Worm (Caenorhabditis elegans): Measurements from ENCODE around the gene ZK550.2.

The ZK550.2 gene

DNA sequence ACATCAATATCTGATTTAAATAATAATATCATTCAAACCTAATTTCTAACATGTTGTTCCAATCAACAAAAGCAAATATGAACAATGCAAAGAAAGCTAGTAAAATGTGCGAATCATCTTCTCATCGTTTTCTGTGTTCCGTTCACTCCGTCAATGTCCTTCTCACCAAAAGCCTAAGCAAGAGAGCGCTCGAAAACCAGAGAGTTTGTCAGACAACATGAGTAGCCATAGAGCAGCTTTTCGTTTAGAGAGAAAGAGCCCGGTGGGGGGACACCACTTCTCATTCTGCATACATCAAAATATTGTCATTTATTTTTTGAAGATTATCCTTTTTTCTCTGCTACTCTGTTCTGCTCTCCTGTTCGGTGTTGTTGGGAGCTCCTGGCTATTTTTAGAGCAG lies 48.3 kb downstream of the ZK550.2 start:
- no peak for TF ChIP-seq med-1 (GFP tag; optimal IDR thresholded peaks at IDR 0.05; ENCODE audit: insufficient read depth)
- TF ChIP-seq tab-1 (GFP tag; IDR thresholded peaks at IDR 0.05) = no peak
- no peak for TF ChIP-seq klf-2 (GFP tag; conservative IDR thresholded peaks at IDR 0.05)
- TF ChIP-seq ref-1 (GFP tag; conservative IDR thresholded peaks at IDR 0.05) = no peak
- TF ChIP-seq T22C8.4 (GFP tag; IDR thresholded peaks at IDR 0.05) = no peak
- TF ChIP-seq ztf-29 (GFP tag; IDR thresholded peaks at IDR 0.05) = no peak
- TF ChIP-seq cog-1 (tag; optimal IDR thresholded peaks at IDR 0.05) = no peak
- no peak for TF ChIP-seq flt-1 (GFP tag; IDR thresholded peaks at IDR 0.05)
- no peak for TF ChIP-seq ztf-23 (GFP tag; IDR thresholded peaks at IDR 0.05)

DNA sequence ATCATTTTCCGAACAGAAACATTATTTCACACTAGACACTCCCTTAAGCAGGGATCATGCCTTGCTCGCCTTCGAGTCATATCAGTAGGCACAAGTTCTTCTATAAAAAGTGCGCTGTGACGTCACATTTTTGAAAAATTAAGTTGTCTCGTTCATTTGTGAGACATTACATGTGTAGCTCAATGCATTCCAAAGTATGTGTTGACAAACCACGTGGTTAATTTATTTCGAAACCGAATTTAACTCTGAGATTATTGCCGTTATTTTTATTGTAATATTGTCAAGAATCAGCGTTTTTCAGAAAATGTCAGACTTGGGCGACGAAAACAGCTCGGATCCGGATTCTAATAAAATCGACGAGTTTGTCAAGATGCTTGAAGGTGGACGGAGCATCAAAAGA lies 49.1 kb downstream of the ZK550.2 start, which contains the start of gene T28F3.5:
Gene T28F3.5 (plus strand): TSS at position 301 of the 400 bp plus-strand sequence.
- TF ChIP-seq tab-1 (GFP tag; IDR thresholded peaks at IDR 0.05) (no peak), klf-2 (GFP tag; conservative IDR thresholded peaks at IDR 0.05) (no peak), ztf-29 (GFP tag; IDR thresholded peaks at IDR 0.05) (no peak), T22C8.4 (GFP tag; IDR thresholded peaks at IDR 0.05) (no peak), med-1 (GFP tag; optimal IDR thresholded peaks at IDR 0.05; ENCODE audit: insufficient read depth) (no peak), cog-1 (tag; optimal IDR thresholded peaks at IDR 0.05) (no peak)
